Fruit fly (Drosophila melanogaster) ovary, adult (tissue): ENCODE data around the gene CG4653.

Experiments used
- CG17801 ChIP-seq: fragments of 200-800 bp; optimal IDR thresholded peaks from 2 replicates; lab custom pipeline; 2019; ENCODE audit warnings: missing biosample characterization, mild to moderate bottlenecking, missing genetic modification characterization, moderate library complexity; ENCODE audit not compliant: partially characterized antibody

The CG4653 gene

DNA sequence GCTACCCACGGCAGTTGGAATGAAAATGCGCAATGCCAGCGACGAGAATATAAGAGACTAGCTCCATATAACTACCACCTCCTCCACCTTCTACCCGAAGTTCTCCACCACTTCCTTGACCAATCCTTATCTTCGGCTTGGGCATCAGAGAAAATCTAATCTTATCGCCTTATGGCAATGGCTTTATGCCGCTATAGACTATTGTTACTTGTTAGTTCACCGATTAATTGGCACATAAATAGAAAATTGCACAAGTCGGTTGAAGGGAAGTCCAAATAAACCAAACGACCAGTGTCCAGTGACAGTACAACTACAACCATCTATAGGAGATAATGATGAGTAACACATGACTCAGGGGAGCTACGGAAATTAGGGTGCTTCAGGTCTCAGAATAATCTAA lies 1.9 kb upstream of the CG4653 start, which contains the start of gene sphe:
Gene sphe, minus strand, starts transcription at position 32 of the 400 bp plus-strand sequence.
- TF ChIP-seq CG17801 (GFP tag; lab: Kevin White, UChicago), result no peak

dm6 chrX:16706774-16707173 lies 2.9 kb downstream of the CG4653 start, which contains the start of gene CG9672:
Gene CG9672, minus strand, starts transcription at chrX:16706874.
- no peak for TF ChIP-seq CG17801 (GFP tag; lab: Kevin White, UChicago)

- no peak for TF ChIP-seq CG17801 (GFP tag; lab: Kevin White, UChicago)
Measured at dm6 chrX:16711003-16711402, 7.1 kb downstream of the CG4653 start, which contains the start of gene CG13008. Gene CG13008, plus strand, starts transcription at chrX:16711303.

DNA sequence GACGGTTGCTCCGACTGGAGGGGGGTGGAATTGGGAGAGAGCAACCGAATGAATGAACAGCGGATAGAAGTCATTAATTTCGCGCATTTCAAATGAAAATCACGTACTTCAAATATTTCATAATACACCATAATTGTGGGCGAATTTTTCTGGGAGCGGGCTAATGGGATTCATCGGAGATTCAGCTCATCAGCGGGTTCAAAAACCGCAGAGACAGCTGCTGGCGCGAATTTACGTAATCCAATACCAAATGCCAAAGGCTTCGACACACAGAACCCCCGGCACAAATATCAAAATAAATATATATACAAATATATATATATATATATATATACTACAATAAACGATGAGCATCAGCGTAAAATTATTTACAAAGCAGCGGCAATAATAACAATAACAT lies 12.8 kb downstream of the CG4653 start:
- TF ChIP-seq CG17801 (GFP tag; lab: Kevin White, UChicago), result no peak

DNA sequence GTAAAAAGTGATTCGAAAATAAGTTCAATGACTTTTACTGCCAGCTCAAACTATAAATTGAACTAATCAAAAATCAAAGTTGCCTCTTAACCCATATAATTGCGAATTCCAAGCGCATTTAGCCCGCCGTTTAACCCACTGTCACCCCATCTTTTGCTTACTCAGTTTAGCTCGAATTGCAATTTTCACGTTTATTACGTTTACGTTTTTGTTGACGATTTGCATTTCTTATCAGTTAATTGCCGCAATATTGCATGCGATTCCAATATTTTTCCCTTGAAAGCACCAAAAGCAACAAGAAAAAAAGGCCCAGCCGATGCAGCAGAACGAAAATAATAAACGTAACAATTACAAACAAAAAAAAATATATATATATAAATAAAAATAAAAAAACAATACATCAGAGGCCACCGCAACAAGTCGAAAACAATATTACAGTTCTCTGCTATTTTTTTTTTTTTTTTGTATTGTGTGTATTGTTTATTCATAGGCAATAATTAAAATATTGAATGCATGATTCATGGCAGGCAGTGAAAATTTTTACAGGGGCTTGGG lies 14.4 kb downstream of the CG4653 start:
- TF ChIP-seq CG17801 (GFP tag; lab: Kevin White, UChicago), result peak; percentile 70

DNA sequence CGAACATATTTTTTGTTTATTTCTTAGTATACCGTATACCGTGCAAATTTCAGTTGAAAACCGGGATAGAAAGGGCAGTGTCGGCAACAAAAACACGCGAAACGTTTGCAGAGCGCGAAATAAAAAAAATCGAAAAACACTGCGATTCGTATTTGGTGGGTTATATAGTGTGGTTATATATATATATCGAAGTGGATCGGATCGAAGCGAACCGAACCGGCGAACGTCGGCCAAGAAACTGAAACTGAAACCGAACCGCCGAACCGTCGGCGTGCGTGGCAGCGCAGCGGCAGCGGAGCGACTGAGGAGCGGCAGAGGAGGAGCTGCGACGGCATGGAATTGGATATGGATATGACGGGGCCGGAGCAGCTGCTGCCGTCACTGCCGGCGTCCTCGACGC lies 17.3 kb downstream of the CG4653 start, which contains the start of the genes CG32572 and CG34325:
Gene CG32572, plus strand, starts transcription at position 16 of the 400 bp plus-strand sequence.
Gene CG34325, minus strand, starts transcription at position 244 of the 400 bp plus-strand sequence.
- TF ChIP-seq CG17801 (GFP tag; lab: Kevin White, UChicago), result peak; percentile 9

- peak; percentile 38 for TF ChIP-seq CG17801 (GFP tag; lab: Kevin White, UChicago)
Measured at dm6 chrX:16723203-16724173, 19.6 kb downstream of the CG4653 start.

DNA sequence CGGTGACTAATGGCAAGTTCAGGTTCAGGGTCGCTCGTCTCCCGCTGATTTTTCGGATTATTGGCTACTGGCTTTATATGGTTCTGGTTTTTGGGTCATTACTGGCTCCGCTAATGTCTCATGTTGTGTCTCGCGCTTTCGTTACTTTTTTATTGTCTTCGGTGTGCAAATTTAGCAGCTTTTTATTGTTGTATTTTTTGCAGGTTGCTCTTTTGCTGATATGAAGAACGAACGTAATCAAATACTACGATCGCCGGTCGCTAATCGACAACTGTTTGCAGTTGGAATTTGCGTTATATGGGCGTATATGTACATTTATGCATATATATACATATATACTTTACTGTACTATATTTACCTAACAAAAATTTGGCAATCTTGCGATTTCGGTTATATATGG lies 20.7 kb downstream of the CG4653 start:
- peak; percentile 20 for TF ChIP-seq CG17801 (GFP tag; lab: Kevin White, UChicago)

DNA sequence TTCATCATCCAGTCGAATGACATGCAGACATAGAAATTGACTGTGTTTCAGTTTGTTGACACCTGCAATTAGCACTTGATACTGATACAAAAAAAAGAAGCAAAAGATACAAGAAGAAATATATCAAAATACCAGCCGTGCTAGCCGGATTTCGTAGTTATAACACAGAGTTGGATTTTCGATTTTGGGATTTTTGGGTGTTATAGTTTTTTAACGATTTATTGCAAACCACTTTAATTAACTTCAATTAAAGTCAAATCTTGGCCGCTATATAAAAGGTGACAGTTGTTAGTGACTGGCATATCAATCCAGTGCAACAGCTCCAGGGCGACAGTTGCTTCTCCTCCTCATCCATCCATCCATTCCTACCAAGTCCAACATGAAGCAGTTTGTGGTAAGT lies 26.9 kb downstream of the CG4653 start, which contains the start of gene TwdlX:
Gene TwdlX, plus strand, starts transcription at position 301 of the 400 bp plus-strand sequence.
- no peak for TF ChIP-seq CG17801 (GFP tag; lab: Kevin White, UChicago)

dm6 chrX:16733244-16733643 lies 29.4 kb downstream of the CG4653 start:
- TF ChIP-seq CG17801 (GFP tag; lab: Kevin White, UChicago), result no peak

DNA sequence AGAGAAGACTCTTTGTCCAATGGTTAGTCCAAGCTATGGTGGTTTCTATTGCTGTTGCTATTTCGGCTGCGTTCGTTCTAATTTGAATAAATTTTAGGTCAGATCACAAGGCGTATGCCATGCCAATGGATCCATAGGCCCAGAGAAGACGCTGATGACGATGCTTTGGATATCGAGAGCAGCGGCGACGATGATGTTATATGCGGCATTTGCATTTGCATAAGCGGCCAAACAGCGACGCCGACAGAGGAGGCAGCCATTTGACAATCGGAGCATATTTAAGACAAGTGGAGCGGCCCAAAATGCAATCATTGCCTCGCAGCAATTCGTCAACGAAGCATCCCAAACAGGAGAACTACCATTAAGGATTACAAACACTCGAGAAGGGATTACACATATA lies 30.8 kb downstream of the CG4653 start, which contains the start of gene TwdlY:
Gene TwdlY, plus strand, starts transcription at position 301 of the 400 bp plus-strand sequence.
- no peak for TF ChIP-seq CG17801 (GFP tag; lab: Kevin White, UChicago)

DNA sequence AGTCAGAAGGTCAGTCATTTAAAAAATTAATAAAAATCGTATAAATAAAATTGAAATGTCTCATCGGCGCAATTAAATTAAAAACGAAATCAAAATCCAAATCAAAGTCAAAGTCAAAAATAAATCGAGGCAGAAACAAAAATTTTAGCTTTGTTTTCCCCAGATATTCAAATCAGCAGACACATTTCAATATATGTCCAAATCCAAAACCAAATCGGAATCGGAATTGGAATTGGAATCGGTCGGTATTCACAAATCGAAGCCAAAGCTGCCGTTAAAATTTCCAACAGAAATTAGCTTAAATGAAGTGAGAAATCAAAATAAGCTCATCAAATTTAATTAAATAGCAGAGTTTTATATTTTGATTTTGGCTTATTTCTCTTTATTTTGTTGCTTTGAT lies 32.3 kb downstream of the CG4653 start:
- no peak for TF ChIP-seq CG17801 (GFP tag; lab: Kevin White, UChicago)

- no peak for TF ChIP-seq CG17801 (GFP tag; lab: Kevin White, UChicago)
Measured at dm6 chrX:16737878-16738277, 34.0 kb downstream of the CG4653 start, which contains the start of gene TwdlZ. Gene TwdlZ, plus strand, starts transcription at chrX:16738178.

DNA sequence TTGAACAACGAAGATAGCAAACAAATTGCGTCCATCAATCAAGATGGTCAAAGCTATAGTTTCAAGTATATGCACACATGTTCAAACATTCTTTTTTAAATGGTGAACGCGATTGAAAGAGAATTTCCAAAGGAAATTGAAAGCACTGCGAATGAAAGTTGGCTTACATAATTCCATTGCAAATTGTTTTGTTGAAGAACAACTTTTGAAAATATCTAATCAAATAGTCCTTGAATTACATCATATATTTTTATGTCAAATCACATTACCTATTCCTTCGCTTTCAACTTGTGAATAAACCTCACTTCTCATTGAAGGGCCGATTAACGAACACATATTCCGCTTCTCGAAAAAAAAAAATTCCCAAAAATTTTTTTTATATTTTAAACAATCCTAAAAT lies 36.7 kb downstream of the CG4653 start, which contains the start of gene CG32568:
Gene CG32568, plus strand, starts transcription at position 301 of the 400 bp plus-strand sequence.
- TF ChIP-seq CG17801 (GFP tag; lab: Kevin White, UChicago), result no peak

DNA sequence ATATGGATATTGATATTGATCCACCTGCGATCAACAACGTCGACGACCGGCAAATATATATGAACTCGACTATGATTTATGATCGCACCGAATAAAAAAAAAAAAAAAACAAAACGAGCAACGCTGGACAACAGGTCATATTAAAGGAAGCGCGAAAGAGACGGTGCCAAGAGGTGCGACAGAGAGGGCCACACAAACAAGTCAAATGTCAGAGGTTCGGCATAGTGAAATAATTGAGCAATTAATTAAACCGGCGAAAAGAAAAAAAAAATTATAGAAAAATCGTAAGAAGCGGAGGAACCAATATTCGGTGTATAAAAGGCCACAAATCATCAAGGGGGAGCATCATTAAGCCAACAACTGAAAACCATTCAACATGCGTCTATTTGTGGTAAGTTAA lies 38.7 kb downstream of the CG4653 start, which contains the start of gene Twdlalpha:
Gene Twdlalpha, plus strand, starts transcription at position 301 of the 400 bp plus-strand sequence.
- TF ChIP-seq CG17801 (GFP tag; lab: Kevin White, UChicago), result no peak
